Worm (Caenorhabditis elegans) whole organism, late embryonic: Measurements from ENCODE around the gene cdr-7.
"Not testable (repeated sequence)": the region's sequence is repeated elsewhere in the genome, so short reads cannot be mapped to it uniquely, and the experiment has no call there.

ENCODE experiments used
- C08G9.2 ChIP-seq: sonication (generic microtip); optimal IDR thresholded peaks from 2 replicates; lab custom pipeline; 2016; ENCODE audit warnings: mild to moderate bottlenecking, missing genetic modification characterization, moderate library complexity, missing compliant biosample characterization
- C38D4.7 ChIP-seq: fragments of 200-800 bp; sonication (Bioruptor generic); optimal IDR thresholded peaks from 2 replicates; lab custom pipeline; 2018; ENCODE audit warnings: mild to moderate bottlenecking, missing genetic modification characterization, moderate library complexity, missing compliant biosample characterization
- ahr-1 ChIP-seq: sonication (generic microtip); optimal IDR thresholded peaks from 2 replicates; lab custom pipeline; 2016; ENCODE audit warnings: missing genetic modification characterization, missing compliant biosample characterization
- ama-1 ChIP-seq: fragments of 150-350 bp; optimal IDR thresholded peaks from 2 replicates; lab custom pipeline; 2014
- ceh-19 ChIP-seq: fragments of 200-800 bp; sonication (Bioruptor generic); optimal IDR thresholded peaks from 2 replicates; lab custom pipeline; 2018; ENCODE audit warnings: mild to moderate bottlenecking, missing genetic modification characterization, missing compliant biosample characterization
- ceh-30 ChIP-seq: fragments of 150-350 bp; optimal IDR thresholded peaks from 2 replicates; lab custom pipeline; 2014; ENCODE audit warnings: missing biosample characterization, missing genetic modification characterization
- ceh-45 ChIP-seq: fragments of 200-800 bp; sonication (Bioruptor generic); IDR thresholded peaks from 2 replicates; pipeline ENCODE4 v1.3.6; 2022; ENCODE audit warnings: missing genetic modification reagents, missing genetic modification characterization, missing compliant biosample characterization
- ceh-48 ChIP-seq: sonication (generic microtip); optimal IDR thresholded peaks from 2 replicates; lab custom pipeline; 2016; ENCODE audit warnings: missing genetic modification characterization, inconsistent platforms, missing compliant biosample characterization
- ceh-9 ChIP-seq: sonication (generic microtip); optimal IDR thresholded peaks from 2 replicates; lab custom pipeline; 2016; ENCODE audit warnings: mild to moderate bottlenecking, missing genetic modification characterization, inconsistent platforms, missing compliant biosample characterization
- elt-4 ChIP-seq: sonication (generic microtip); optimal IDR thresholded peaks from 2 replicates; lab custom pipeline; 2016; ENCODE audit warnings: missing genetic modification characterization, missing compliant biosample characterization
- hlh-13 ChIP-seq: fragments of 200-800 bp; sonication (Bioruptor generic); optimal IDR thresholded peaks from 2 replicates; lab custom pipeline; 2018; ENCODE audit warnings: mild to moderate bottlenecking, missing genetic modification characterization, missing compliant biosample characterization
- hlh-30 ChIP-seq: sonication (generic microtip); optimal IDR thresholded peaks from 2 replicates; lab custom pipeline; 2017; ENCODE audit warnings: antibody characterized with exemption, missing genetic modification characterization, missing compliant biosample characterization; ENCODE audit not compliant: insufficient read depth
- hlh-8 ChIP-seq: sonication (generic microtip); optimal IDR thresholded peaks from 2 replicates; lab custom pipeline; 2016; ENCODE audit warnings: missing genotype, missing genetic modification characterization, missing compliant biosample characterization
- lin-11 ChIP-seq: fragments of 200-800 bp; sonication (Bioruptor generic); optimal IDR thresholded peaks from 2 replicates; lab custom pipeline; 2018; ENCODE audit warnings: mild to moderate bottlenecking, missing genetic modification characterization, missing compliant biosample characterization
- madf-2 ChIP-seq: sonication (generic microtip); optimal IDR thresholded peaks from 2 replicates; lab custom pipeline; 2017; ENCODE audit warnings: missing genetic modification characterization, missing compliant biosample characterization
- nhr-11 ChIP-seq: fragments of 150-350 bp; optimal IDR thresholded peaks from 2 replicates; lab custom pipeline; 2014; ENCODE audit warnings: missing biosample characterization, missing genetic modification characterization
- pag-3 ChIP-seq: sonication (generic microtip); optimal IDR thresholded peaks from 2 replicates; lab custom pipeline; 2016; ENCODE audit warnings: missing compliant biosample characterization, missing genetic modification characterization, borderline replicate concordance
- pax-1 ChIP-seq: fragments of 150-350 bp; optimal IDR thresholded peaks from 2 replicates; lab custom pipeline; 2014; ENCODE audit warnings: missing biosample characterization, missing genetic modification characterization
- pha-2 ChIP-seq: sonication (generic microtip); optimal IDR thresholded peaks from 2 replicates; lab custom pipeline; 2017; ENCODE audit warnings: mild to moderate bottlenecking, missing genetic modification characterization, missing compliant biosample characterization
- pqm-1 ChIP-seq: sonication (generic microtip); optimal IDR thresholded peaks from 2 replicates; lab custom pipeline; 2016; ENCODE audit warnings: missing genetic modification characterization, missing compliant biosample characterization
- pros-1 ChIP-seq: fragments of 150-350 bp; optimal IDR thresholded peaks from 2 replicates; lab custom pipeline; 2014; ENCODE audit warnings: missing biosample characterization, missing genetic modification reagents, missing genetic modification characterization
- sox-4 ChIP-seq: sonication (generic microtip); optimal IDR thresholded peaks from 2 replicates; lab custom pipeline; 2017; ENCODE audit warnings: mild to moderate bottlenecking, missing genetic modification characterization, inconsistent platforms, missing compliant biosample characterization
- tbx-7 ChIP-seq: sonication (generic microtip); optimal IDR thresholded peaks from 2 replicates; lab custom pipeline; 2016; ENCODE audit warnings: missing genotype, missing genetic modification characterization, missing compliant biosample characterization
- ttx-3 ChIP-seq: sonication (generic microtip); optimal IDR thresholded peaks from 2 replicates; lab custom pipeline; 2016; ENCODE audit warnings: missing genetic modification reagents, missing genetic modification characterization, missing compliant biosample characterization
- unc-3 ChIP-seq, 2 experiments: fragments of 200-800 bp in 1 of 2; sonication (Bioruptor generic) in 1 of 2; sonication (generic microtip) in 1 of 2; conservative IDR thresholded peaks in 1 of 2; optimal IDR thresholded peaks in 1 of 2; 2 replicates each; pipeline versions ENCODE4 v1.3.6 to Lab custom; 2016 to 2022; ENCODE audit warnings: missing compliant biosample characterization in 2 of 2, missing genetic modification characterization in 2 of 2, missing genetic modification reagents in 1 of 2
- unc-42 ChIP-seq: sonication (generic microtip); optimal IDR thresholded peaks from 2 replicates; lab custom pipeline; 2016; ENCODE audit warnings: missing genotype, missing genetic modification characterization, missing compliant biosample characterization
- unc-55 ChIP-seq: sonication (generic microtip); optimal IDR thresholded peaks from 2 replicates; lab custom pipeline; 2017; ENCODE audit warnings: missing biosample characterization, missing genetic modification reagents, missing genetic modification characterization

Gene cdr-7

DNA sequence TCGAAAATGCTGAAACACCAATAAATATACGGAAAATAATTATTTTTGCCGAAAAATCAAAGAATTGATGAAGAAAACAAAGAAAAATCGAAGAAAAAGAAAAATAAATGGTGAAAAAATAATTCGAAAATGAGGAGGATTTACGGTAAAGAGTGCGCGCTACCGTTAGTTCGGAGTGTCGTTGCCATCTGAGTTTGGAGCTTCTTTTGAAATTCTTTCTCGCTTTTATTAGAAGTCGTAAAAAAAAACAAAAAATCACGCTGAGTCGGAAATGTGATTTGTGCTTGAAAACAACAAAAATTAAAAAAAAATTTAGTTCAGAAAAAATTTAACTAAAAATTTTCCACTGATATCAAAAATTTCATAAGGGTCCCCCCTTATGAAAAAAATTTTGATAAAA, 37.7 kb downstream of the cdr-7 start, which contains the start of gene F23H12.10:
Gene F23H12.10, minus strand, starts transcription at position 12 of the 400 bp plus-strand sequence.
- TF ChIP-seq ceh-9 (tag; lab: Kevin White, UChicago); ttx-3; tbx-7 (tag; lab: Kevin White, UChicago): not testable (repeated sequence)

DNA sequence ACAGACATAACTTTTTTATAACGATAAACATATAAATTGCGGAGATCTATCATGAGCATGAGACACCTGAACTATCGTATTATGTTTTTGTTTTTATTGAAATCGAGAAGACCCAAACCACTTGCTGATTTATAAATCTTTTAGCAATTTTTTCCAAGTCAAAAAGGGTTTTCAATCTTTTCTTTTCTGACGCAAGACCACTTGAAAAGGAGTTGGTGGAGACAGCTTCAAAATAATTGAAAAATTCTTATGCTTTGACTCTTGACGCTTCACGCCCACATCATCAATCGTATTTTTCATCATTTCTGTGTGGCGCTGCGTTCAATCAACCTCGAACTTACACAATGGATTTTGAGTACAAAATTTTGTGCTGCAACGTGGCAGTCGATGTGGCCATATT, 40.5 kb downstream of the cdr-7 start, which contains the start of gene F23H12.7:
Gene F23H12.7, plus strand, starts transcription at position 301 of the 400 bp plus-strand sequence.
- TF ChIP-seq unc-42 (tag; lab: Kevin White, UChicago) (no peak), unc-55 (GFP tag; lab: Kevin White, UChicago) (no peak)

DNA sequence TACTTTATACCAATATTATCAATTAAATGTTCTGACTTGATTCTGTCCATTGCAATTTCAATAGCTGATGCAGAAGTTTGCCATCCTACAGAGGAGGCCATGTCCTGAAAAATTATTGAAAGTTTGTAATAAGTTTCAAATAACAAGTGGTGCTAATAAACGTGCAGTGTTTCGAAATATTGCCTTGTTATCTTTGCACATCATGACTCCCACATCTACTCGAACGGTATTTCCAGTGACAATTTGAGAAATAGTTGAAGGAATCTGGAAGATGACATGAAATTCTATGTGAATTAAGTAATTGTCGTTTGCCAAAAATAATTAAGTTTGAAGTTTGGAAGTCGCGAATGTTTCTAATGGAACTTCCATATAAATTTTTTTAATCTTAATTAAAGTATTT, 42.5 kb downstream of the cdr-7 start, which contains the start of gene gcy-13:
Gene gcy-13, minus strand, starts transcription at position 101 of the 400 bp plus-strand sequence.
- TF ChIP-seq pha-2 (tag; lab: Kevin White, UChicago), result no peak
- TF ChIP-seq pqm-1 (tag; lab: Kevin White, UChicago), result no peak
- no peak for TF ChIP-seq nhr-11 (tag; lab: Kevin White, UChicago)
- TF ChIP-seq hlh-13 (GFP tag; lab: Kevin White, UChicago), result no peak
- TF ChIP-seq ceh-48 (tag; lab: Kevin White, UChicago), result no peak
- no peak for TF ChIP-seq pag-3 (tag; lab: Kevin White, UChicago)
- TF ChIP-seq pros-1 (tag; lab: Kevin White, UChicago), result no peak
- no peak for TF ChIP-seq tbx-7 (tag; lab: Kevin White, UChicago)
- no peak for TF ChIP-seq ama-1 (lab: Kevin White, UChicago)

DNA sequence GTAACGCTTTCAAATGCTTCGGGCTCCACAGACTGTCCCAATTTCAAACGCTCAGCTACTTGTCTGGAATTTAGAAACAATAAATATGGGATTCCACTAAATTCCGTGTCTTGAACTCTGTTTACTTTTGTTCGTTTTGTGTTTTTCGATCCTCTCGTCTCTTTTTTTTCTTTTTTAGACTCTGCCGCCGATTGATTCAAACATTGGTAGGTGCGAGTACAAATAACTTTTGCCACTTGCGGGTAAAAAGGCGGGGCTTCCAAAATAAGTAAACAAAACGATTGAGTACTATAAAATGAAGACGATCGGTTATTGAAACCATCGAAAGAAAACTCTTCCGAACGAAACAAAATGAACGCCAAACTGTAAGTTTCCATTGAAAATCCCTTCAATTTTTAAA, 46.8 kb downstream of the cdr-7 start, which contains the start of gene fipr-2:
Gene fipr-2, plus strand, starts transcription at position 245 of the 400 bp plus-strand sequence.
- no peak for TF ChIP-seq ttx-3
- TF ChIP-seq hlh-30 (tag; lab: Kevin White, UChicago), result no peak
- no peak for TF ChIP-seq ceh-19 (GFP tag; lab: Kevin White, UChicago)
- no peak for TF ChIP-seq pros-1 (tag; lab: Kevin White, UChicago)
- no peak for TF ChIP-seq C38D4.7
- TF ChIP-seq C08G9.2 (tag; lab: Kevin White, UChicago), result no peak
- no peak for TF ChIP-seq sox-4 (tag; lab: Kevin White, UChicago)
- TF ChIP-seq ahr-1 (tag; lab: Kevin White, UChicago), result no peak
- no peak for TF ChIP-seq elt-4 (tag; lab: Kevin White, UChicago)
- TF ChIP-seq lin-11, result no peak
- no peak for TF ChIP-seq unc-3 (GFP tag; conservative IDR thresholded peaks at IDR 0.05; lab: Robert Waterston, UW)
- no peak for TF ChIP-seq unc-3 (tag; optimal IDR thresholded peaks at IDR 0.05; lab: Kevin White, UChicago)

DNA sequence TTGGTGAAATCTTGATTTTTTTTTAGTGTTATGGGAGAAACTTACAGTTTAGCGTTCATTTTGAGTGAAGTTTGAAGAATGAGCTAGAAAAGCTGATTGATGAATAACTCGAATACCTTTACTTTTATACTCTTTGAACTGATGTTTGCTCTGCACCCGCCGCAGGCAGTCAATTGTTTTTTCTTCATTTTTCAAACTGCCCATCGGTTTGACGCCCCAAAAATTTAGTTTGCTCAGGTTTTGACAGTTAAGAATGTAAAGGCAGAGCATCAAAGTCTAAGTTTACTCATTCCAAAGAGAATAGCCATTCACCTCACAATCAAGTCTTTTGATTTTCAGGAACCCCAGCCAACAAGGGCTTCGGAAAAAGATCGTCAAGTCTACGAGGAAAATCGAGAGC, 50.3 kb downstream of the cdr-7 start, which contains the start of gene fipr-1:
Gene fipr-1, minus strand, starts transcription at position 101 of the 400 bp plus-strand sequence.
- TF ChIP-seq pqm-1 (tag; lab: Kevin White, UChicago) (no peak), hlh-8 (tag; lab: Kevin White, UChicago) (no peak), ceh-9 (tag; lab: Kevin White, UChicago) (no peak), ceh-30 (tag; lab: Kevin White, UChicago) (no peak), madf-2 (no peak), pax-1 (tag; lab: Kevin White, UChicago) (no peak), hlh-13 (GFP tag; lab: Kevin White, UChicago) (no peak), ceh-45 (GFP tag; lab: Robert Waterston, UW) (no peak)
